Fruit fly (Drosophila melanogaster) whole organism, embryonic: ENCODE results near the gene CG3184.

Experiments
- Antp ChIP-seq: fragments of 200-800 bp; sonication (Bioruptor generic); optimal IDR thresholded peaks from 3 replicates; lab custom pipeline; 2016; ENCODE audit warnings: missing biosample characterization, missing genetic modification characterization
- Asciz ChIP-seq: fragments of 200-800 bp; sonication (Bioruptor generic); optimal IDR thresholded peaks from 2 replicates; lab custom pipeline; 2017; ENCODE audit warnings: missing biosample characterization, mild to moderate bottlenecking, missing genetic modification characterization, missing genetic modification reagents
- CG10366 ChIP-seq: fragments of 200-800 bp; sonication (Bioruptor generic); IDR thresholded peaks from 2 replicates; pipeline ENCODE4 v1.3.6; 2022; ENCODE audit warnings: missing biosample characterization, missing genetic modification characterization
- CG10543 ChIP-seq: fragments of 200-800 bp; sonication (Bioruptor generic); optimal IDR thresholded peaks from 3 replicates; lab custom pipeline; 2017; ENCODE audit warnings: missing biosample characterization, mild to moderate bottlenecking, missing genetic modification characterization, moderate library complexity
- CG18764 ChIP-seq: fragments of 200-800 bp; sonication (Bioruptor generic); optimal IDR thresholded peaks from 3 replicates; lab custom pipeline; 2016; ENCODE audit warnings: missing biosample characterization, missing genetic modification characterization
- CG30020 ChIP-seq: fragments of 200-800 bp; optimal IDR thresholded peaks from 2 replicates; lab custom pipeline; 2019; ENCODE audit warnings: missing biosample characterization, mild to moderate bottlenecking, missing genetic modification characterization, moderate library complexity
- CG30403 ChIP-seq: fragments of 200-800 bp; sonication (Bioruptor generic); optimal IDR thresholded peaks from 3 replicates; lab custom pipeline; 2016; ENCODE audit warnings: missing biosample characterization, missing genetic modification characterization
- CG34376 ChIP-seq: fragments of 200-800 bp; sonication (Bioruptor generic); optimal IDR thresholded peaks from 2 replicates; lab custom pipeline; 2018; ENCODE audit warnings: missing biosample characterization, mild to moderate bottlenecking, missing genetic modification characterization
- CG34422 ChIP-seq: fragments of 200-800 bp; sonication (Bioruptor generic); IDR thresholded peaks from 3 replicates; pipeline ENCODE4 v1.3.6; 2022; ENCODE audit warnings: missing biosample characterization, missing genetic modification characterization
- CG42726 ChIP-seq: fragments of 200-800 bp; sonication (Bioruptor generic); IDR thresholded peaks from 2 replicates; pipeline ENCODE4 v1.3.6; 2022; ENCODE audit warnings: missing biosample characterization, missing genetic modification characterization; ENCODE audit not compliant: partially characterized antibody
- CG5953 ChIP-seq: fragments of 200-800 bp; sonication (Bioruptor generic); IDR thresholded peaks from 2 replicates; pipeline ENCODE4 v1.3.6; 2022; ENCODE audit warnings: missing biosample characterization, missing genetic modification characterization
- CG8765 ChIP-seq: fragments of 200-800 bp; sonication (Bioruptor generic); IDR thresholded peaks from 2 replicates; pipeline ENCODE4 v1.3.6; 2022; ENCODE audit warnings: missing biosample characterization, missing genetic modification characterization
- CG9876 ChIP-seq: fragments of 200-800 bp; sonication (Bioruptor generic); optimal IDR thresholded peaks from 2 replicates; lab custom pipeline; 2016; ENCODE audit warnings: missing biosample characterization, missing genetic modification characterization
- Camta ChIP-seq: fragments of 200-800 bp; sonication (Bioruptor generic); optimal IDR thresholded peaks from 2 replicates; lab custom pipeline; 2016; ENCODE audit warnings: missing biosample characterization, missing genetic modification characterization
- Deaf1 ChIP-seq: fragments of 200-800 bp; optimal IDR thresholded peaks from 3 replicates; lab custom pipeline; 2019; ENCODE audit warnings: missing biosample characterization, mild to moderate bottlenecking, missing genetic modification characterization, moderate library complexity
- Dip3 ChIP-seq: fragments of 200-800 bp; sonication (Bioruptor generic); optimal IDR thresholded peaks from 3 replicates; lab custom pipeline; 2016; ENCODE audit warnings: missing biosample characterization, missing genetic modification characterization
- Dp ChIP-seq: fragments of 200-800 bp; sonication (Bioruptor generic); optimal IDR thresholded peaks from 2 replicates; lab custom pipeline; 2018; ENCODE audit warnings: missing biosample characterization, mild to moderate bottlenecking, missing genetic modification characterization, moderate library complexity
- Drgx ChIP-seq: fragments of 200-800 bp; sonication (Bioruptor generic); IDR thresholded peaks from 2 replicates; pipeline ENCODE4 v1.3.6; 2022; ENCODE audit warnings: missing biosample characterization, missing genetic modification characterization
- E2f1 ChIP-seq: fragments of 200-800 bp; sonication (Bioruptor generic); IDR thresholded peaks from 2 replicates; pipeline ENCODE4 v1.3.6; 2022; ENCODE audit warnings: missing biosample characterization, missing genetic modification characterization
- Ets65A ChIP-seq: fragments of 200-800 bp; sonication (Bioruptor generic); peaks from one replicate; lab custom pipeline; 2016; ENCODE audit warnings: missing biosample characterization, missing genetic modification characterization
- Hr39 ChIP-seq: fragments of >200 bp; optimal IDR thresholded peaks from 2 replicates; lab custom pipeline; 2017
- Hr51 ChIP-seq, 2 experiments: fragments of 200-800 bp; sonication (Bioruptor generic); optimal IDR thresholded peaks; 2 replicates in 1 of 2; 3 replicates in 1 of 2; lab custom pipeline; 2016 to 2018; ENCODE audit warnings: missing biosample characterization in 2 of 2, missing genetic modification characterization in 2 of 2, mild to moderate bottlenecking in 1 of 2, moderate library complexity in 1 of 2
- Hr78 ChIP-seq, 2 experiments: fragments of 200-800 bp in 1 of 2; fragments of >200 bp in 1 of 2; sonication (Bioruptor generic) in 1 of 2; optimal IDR thresholded peaks; 2 replicates each; lab custom pipeline; 2017 to 2019; ENCODE audit warnings: missing biosample characterization in 2 of 2, missing genetic modification characterization in 2 of 2, mild to moderate bottlenecking in 1 of 2, moderate library complexity in 1 of 2
- MESR4 ChIP-seq: fragments of 200-800 bp; sonication (Bioruptor generic); optimal IDR thresholded peaks from 2 replicates; lab custom pipeline; 2018; ENCODE audit warnings: missing biosample characterization, mild to moderate bottlenecking, missing genetic modification characterization, moderate library complexity
- MTF-1 ChIP-seq: fragments of 200-800 bp; sonication (Bioruptor generic); optimal IDR thresholded peaks from 2 replicates; lab custom pipeline; 2018; ENCODE audit warnings: missing biosample characterization, mild to moderate bottlenecking, missing genetic modification characterization, borderline replicate concordance
- Nf-YC ChIP-seq: fragments of 200-800 bp; optimal IDR thresholded peaks from 3 replicates; lab custom pipeline; 2019; ENCODE audit warnings: missing biosample characterization, mild to moderate bottlenecking, missing genetic modification characterization, moderate library complexity
- Ptx1 ChIP-seq: fragments of 200-800 bp; sonication (Bioruptor generic); IDR thresholded peaks from 2 replicates; pipeline ENCODE4 v1.3.6; 2022; ENCODE audit warnings: missing biosample characterization, missing genetic modification characterization
- cas ChIP-seq: fragments of 200-800 bp; sonication (Bioruptor generic); IDR thresholded peaks from 2 replicates; pipeline ENCODE4 v1.3.6; 2022; ENCODE audit warnings: missing biosample characterization, missing genetic modification characterization
- cg ChIP-seq: fragments of 200-800 bp; sonication (Bioruptor generic); optimal IDR thresholded peaks from 3 replicates; lab custom pipeline; 2019; ENCODE audit warnings: missing biosample characterization, mild to moderate bottlenecking, missing genetic modification characterization, moderate library complexity
- chm ChIP-seq: fragments of 200-800 bp; sonication (Bioruptor generic); IDR thresholded peaks from 2 replicates; pipeline ENCODE4 v1.3.6; 2022; ENCODE audit warnings: missing biosample characterization, missing genetic modification characterization
- esg ChIP-seq: fragments of 200-800 bp; sonication (Bioruptor generic); conservative IDR thresholded peaks from 2 replicates; pipeline ENCODE4 v1.3.6; 2022; ENCODE audit warnings: missing biosample characterization, missing genetic modification characterization
- rib ChIP-seq: fragments of 200-800 bp; sonication (Bioruptor generic); IDR thresholded peaks from 2 replicates; pipeline ENCODE4 v1.3.6; 2022; ENCODE audit warnings: missing biosample characterization, missing genetic modification characterization
- sug ChIP-seq: fragments of 200-800 bp; optimal IDR thresholded peaks from 2 replicates; lab custom pipeline; 2019; ENCODE audit warnings: missing biosample characterization, mild to moderate bottlenecking, missing genetic modification characterization, moderate library complexity
- tna ChIP-seq: fragments of 200-800 bp; sonication (Bioruptor generic); IDR thresholded peaks from 2 replicates; pipeline ENCODE4 v1.3.6; 2022; ENCODE audit warnings: missing biosample characterization, missing genetic modification characterization; ENCODE audit not compliant: partially characterized antibody

Gene CG3184

dm6 chrX:6683635-6684499, 4.7 kb downstream of the CG3184 start, which contains the start of gene Pink1 (continued):
- TF ChIP-seq CG8765 (GFP tag; lab: Robert Waterston, UW) (no peak), Asciz (GFP tag; lab: Kevin White, UChicago) (no peak), Antp (GFP tag; lab: Kevin White, UChicago) (no peak), CG34422 (GFP tag; lab: Robert Waterston, UW) (no peak), tna (GFP tag; lab: Robert Waterston, UW) (peak; percentile 24; the same call in 1 of the 2 replicates), Hr78 (GFP tag; optimal IDR thresholded peaks at IDR 0.05; lab: Kevin White, UChicago) (no peak), Drgx (no peak), MTF-1 (GFP tag; lab: Kevin White, UChicago) (no peak), CG30403 (GFP tag; lab: Kevin White, UChicago) (no peak), CG30020 (tag; lab: Kevin White, UChicago) (no peak), Dip3 (GFP tag; lab: Kevin White, UChicago) (no peak), Dp (peak; percentile 12), Hr39 (no peak), Ptx1 (GFP tag; lab: Robert Waterston, UW) (no peak), CG9876 (GFP tag; lab: Kevin White, UChicago) (no peak), MESR4 (GFP tag; lab: Kevin White, UChicago) (peak; percentile 53), Hr51 (GFP tag; optimal IDR thresholded peaks at IDR 0.05; lab: Kevin White, UChicago) (no peak), CG5953 (GFP tag; lab: Robert Waterston, UW) (no peak), cas (GFP tag; lab: Robert Waterston, UW) (no peak), CG42726 (0 out of 2 replicates have a peak, but pooled peaks have one; percentile 27), E2f1 (GFP tag; lab: Robert Waterston, UW) (no peak), cg (GFP tag; lab: Kevin White, UChicago) (peak; percentile 41), CG10366 (GFP tag; lab: Robert Waterston, UW) (no peak), Camta (GFP tag; lab: Kevin White, UChicago) (no peak)

dm6 chrX:6681467-6681866, 7.1 kb downstream of the CG3184 start, which contains the start of gene Fum2:
TSS of gene Fum2 (plus strand) at chrX:6681767.
- TF ChIP-seq Drgx (no peak), Ets65A (GFP tag; lab: Kevin White, UChicago) (peak; percentile 26)

- TF ChIP-seq esg (GFP tag; lab: Robert Waterston, UW) (no peak), sug (peak; percentile 40), Deaf1 (tag; lab: Kevin White, UChicago) (peak; percentile 87), chm (GFP tag; lab: Robert Waterston, UW) (no peak), rib (GFP tag; lab: Robert Waterston, UW) (peak; percentile 6; the same call in 1 of the 2 replicates), CG10543 (GFP tag; lab: Kevin White, UChicago) (peak; percentile 56), CG18764 (no peak), CG34376 (GFP tag; lab: Kevin White, UChicago) (peak; percentile 73), Nf-YC (no peak)
These were observed 9.1 kb downstream of the CG3184 start for dm6 chrX:6679502-6679810.
